Worm (Caenorhabditis elegans): ENCODE results near the gene abi-1.

DNA sequence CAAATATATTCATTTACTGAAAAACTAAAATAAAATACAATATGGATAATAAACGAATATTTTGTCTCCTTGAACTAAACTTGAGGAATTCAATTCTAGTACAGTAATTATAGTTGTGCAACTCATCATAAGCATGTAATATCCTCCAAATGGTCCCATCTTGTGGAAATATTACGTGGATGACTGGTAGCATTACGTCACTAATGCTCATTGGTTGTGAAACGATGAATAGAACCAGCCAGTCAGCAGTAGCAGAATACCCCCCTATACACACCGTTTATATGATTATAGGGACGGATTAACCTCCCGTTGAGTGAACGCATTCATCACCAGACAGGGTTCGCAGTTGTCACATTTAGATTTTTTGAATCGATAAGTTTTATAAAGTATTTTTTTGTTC lies 25.8 kb upstream of the abi-1 start:
- TF ChIP-seq aly-2 (tag; optimal IDR thresholded peaks at IDR 0.05) (no peak), unc-39 (tag; optimal IDR thresholded peaks at IDR 0.05) (no peak)
